Worm (Caenorhabditis elegans): ENCODE data around the gene cdc-37.

- no peak for TF ChIP-seq him-1 (tag; optimal IDR thresholded peaks at IDR 0.05)
- no peak for TF ChIP-seq dao-5 (tag; optimal IDR thresholded peaks at IDR 0.05)
Observed at ce11 chrII:556185-556584, 24.2 kb downstream of the cdc-37 start, which contains the start of the genes C09E8.1 and C09E8.6.
